Fruit fly (Drosophila melanogaster) whole organism, embryonic: ENCODE measurements around the gene CG7512.
A peak's percentile ranks its signal among the peaks of the same experiment; 100 is the strongest.

Experiments
- Atf3 ChIP-seq: fragments of 200-800 bp; sonication (Bioruptor generic); optimal IDR thresholded peaks from 3 replicates; lab custom pipeline; 2016; ENCODE audit warnings: missing biosample characterization, missing genetic modification characterization
- Atf6 ChIP-seq: fragments of 200-800 bp; sonication (Bioruptor generic); IDR thresholded peaks from 2 replicates; pipeline ENCODE4 v1.3.6; 2022; ENCODE audit warnings: missing biosample characterization, missing genetic modification characterization
- CG10209 ChIP-seq: fragments of 200-800 bp; sonication (Bioruptor generic); optimal IDR thresholded peaks from 3 replicates; lab custom pipeline; 2017; ENCODE audit warnings: missing biosample characterization, mild to moderate bottlenecking, missing genetic modification characterization, missing genetic modification reagents
- CG12155 ChIP-seq: fragments of 200-800 bp; sonication (Bioruptor generic); optimal IDR thresholded peaks from 3 replicates; lab custom pipeline; 2016; ENCODE audit warnings: missing biosample characterization, missing genetic modification characterization
- CG13287 ChIP-seq: fragments of 200-800 bp; sonication (Bioruptor generic); IDR thresholded peaks from 2 replicates; pipeline ENCODE4 v1.3.6; 2022; ENCODE audit warnings: missing biosample characterization, missing genetic modification characterization; ENCODE audit not compliant: partially characterized antibody
- CG14050 ChIP-seq: fragments of 200-800 bp; sonication (Bioruptor generic); IDR thresholded peaks from 3 replicates; pipeline ENCODE4 v1.3.6; 2022; ENCODE audit warnings: missing biosample characterization, missing genetic modification characterization
- CG14667 ChIP-seq: fragments of 200-800 bp; sonication (Bioruptor generic); IDR thresholded peaks from 2 replicates; pipeline ENCODE4 v1.3.6; 2022; ENCODE audit warnings: missing biosample characterization, missing genetic modification characterization
- CG15011 ChIP-seq: fragments of 200-800 bp; sonication (Bioruptor generic); optimal IDR thresholded peaks from 3 replicates; lab custom pipeline; 2018; ENCODE audit warnings: missing biosample characterization, mild to moderate bottlenecking, missing genetic modification characterization
- CG15514 ChIP-seq: fragments of 200-800 bp; sonication (Bioruptor generic); optimal IDR thresholded peaks from 3 replicates; lab custom pipeline; 2017; ENCODE audit warnings: missing biosample characterization, missing genetic modification characterization, mild to moderate bottlenecking, moderate library complexity, missing genetic modification reagents
- CG15601 ChIP-seq: fragments of 200-800 bp; sonication (Bioruptor generic); optimal IDR thresholded peaks from 3 replicates; lab custom pipeline; 2019; ENCODE audit warnings: missing biosample characterization, mild to moderate bottlenecking, missing genetic modification characterization, moderate library complexity
- CG16779 ChIP-seq: fragments of 200-800 bp; sonication (Bioruptor generic); IDR thresholded peaks from 2 replicates; pipeline ENCODE4 v1.3.6; 2022; ENCODE audit warnings: missing biosample characterization, missing genetic modification characterization
- CG16813 ChIP-seq: fragments of 200-800 bp; sonication (Bioruptor generic); IDR thresholded peaks from 3 replicates; pipeline ENCODE4 v1.3.6; 2022; ENCODE audit warnings: missing biosample characterization, missing genetic modification characterization; ENCODE audit not compliant: partially characterized antibody
- CG18011 ChIP-seq: fragments of 200-800 bp; sonication (Bioruptor generic); optimal IDR thresholded peaks from 2 replicates; lab custom pipeline; 2017; ENCODE audit warnings: missing biosample characterization, missing genetic modification characterization, mild to moderate bottlenecking, moderate library complexity, missing genotype
- CG2116 ChIP-seq: fragments of 200-800 bp; sonication (Bioruptor generic); optimal IDR thresholded peaks from 3 replicates; lab custom pipeline; 2018; ENCODE audit warnings: missing biosample characterization, mild to moderate bottlenecking, missing genetic modification characterization
- CG30020 ChIP-seq: fragments of 200-800 bp; optimal IDR thresholded peaks from 2 replicates; lab custom pipeline; 2019; ENCODE audit warnings: missing biosample characterization, mild to moderate bottlenecking, missing genetic modification characterization, moderate library complexity
- CG3407 ChIP-seq: fragments of 200-800 bp; sonication (Bioruptor generic); optimal IDR thresholded peaks from 2 replicates; lab custom pipeline; 2018; ENCODE audit warnings: missing biosample characterization, mild to moderate bottlenecking, missing genetic modification characterization
- CG42726 ChIP-seq: fragments of 200-800 bp; sonication (Bioruptor generic); IDR thresholded peaks from 2 replicates; pipeline ENCODE4 v1.3.6; 2022; ENCODE audit warnings: missing biosample characterization, missing genetic modification characterization; ENCODE audit not compliant: partially characterized antibody
- CG4707 ChIP-seq: fragments of 200-800 bp; sonication (Bioruptor generic); optimal IDR thresholded peaks from 2 replicates; lab custom pipeline; 2018; ENCODE audit warnings: missing biosample characterization, mild to moderate bottlenecking, missing genetic modification characterization, moderate library complexity
- CG6272 ChIP-seq: fragments of 200-800 bp; sonication (Bioruptor generic); IDR thresholded peaks from 2 replicates; pipeline ENCODE4 v1.3.6; 2022; ENCODE audit warnings: missing biosample characterization, missing genetic modification characterization
- CG8388 ChIP-seq: fragments of 200-800 bp; sonication (Bioruptor generic); optimal IDR thresholded peaks from 2 replicates; lab custom pipeline; 2019; ENCODE audit warnings: missing biosample characterization, mild to moderate bottlenecking, missing genetic modification characterization, moderate library complexity
- CG9876 ChIP-seq: fragments of 200-800 bp; sonication (Bioruptor generic); optimal IDR thresholded peaks from 2 replicates; lab custom pipeline; 2016; ENCODE audit warnings: missing biosample characterization, missing genetic modification characterization
- CrebB ChIP-seq: fragments of 200-800 bp; sonication (Bioruptor generic); optimal IDR thresholded peaks from 3 replicates; lab custom pipeline; 2018; ENCODE audit warnings: missing biosample characterization, mild to moderate bottlenecking, missing genetic modification characterization
- Dbx ChIP-seq: fragments of 200-800 bp; sonication (Bioruptor generic); IDR thresholded peaks from 3 replicates; pipeline ENCODE4 v1.3.6; 2022; ENCODE audit warnings: missing biosample characterization, missing genetic modification characterization
- Doc2 ChIP-seq: fragments of 200-800 bp; sonication (Bioruptor generic); IDR thresholded peaks from 2 replicates; pipeline ENCODE4 v1.3.6; 2022; ENCODE audit warnings: missing biosample characterization, missing genetic modification characterization
- Ets65A ChIP-seq: fragments of 200-800 bp; sonication (Bioruptor generic); peaks from one replicate; lab custom pipeline; 2016; ENCODE audit warnings: missing biosample characterization, missing genetic modification characterization
- HLH3B ChIP-seq: fragments of 200-800 bp; sonication (Bioruptor generic); IDR thresholded peaks from 2 replicates; pipeline ENCODE4 v1.3.6; 2022; ENCODE audit warnings: missing biosample characterization, missing genetic modification characterization
- NC2β ChIP-seq: fragments of 200-800 bp; sonication (Bioruptor generic); optimal IDR thresholded peaks from 2 replicates; lab custom pipeline; 2016; ENCODE audit warnings: missing biosample characterization, missing genetic modification characterization
- Ptx1 ChIP-seq: fragments of 200-800 bp; sonication (Bioruptor generic); IDR thresholded peaks from 2 replicates; pipeline ENCODE4 v1.3.6; 2022; ENCODE audit warnings: missing biosample characterization, missing genetic modification characterization
- ab ChIP-seq: fragments of 200-800 bp; sonication (Bioruptor generic); optimal IDR thresholded peaks from 2 replicates; lab custom pipeline; 2016; ENCODE audit warnings: missing biosample characterization, missing genetic modification characterization
- br ChIP-seq: fragments of >200 bp; optimal IDR thresholded peaks from 2 replicates; lab custom pipeline; 2017
- corto ChIP-seq: fragments of 200-800 bp; sonication (Bioruptor generic); optimal IDR thresholded peaks from 2 replicates; lab custom pipeline; 2016; ENCODE audit warnings: missing biosample characterization, mild to moderate bottlenecking, missing genetic modification characterization, moderate library complexity
- crp ChIP-seq, 2 experiments: fragments of 200-800 bp; sonication (Bioruptor generic); optimal IDR thresholded peaks; 2 replicates in 1 of 2; 3 replicates in 1 of 2; lab custom pipeline; 2017; ENCODE audit warnings: missing biosample characterization in 2 of 2, missing genetic modification characterization in 2 of 2, mild to moderate bottlenecking in 1 of 2, moderate library complexity in 1 of 2
- danr ChIP-seq: fragments of 200-800 bp; sonication (Bioruptor generic); IDR thresholded peaks from 2 replicates; pipeline ENCODE4 v1.3.6; 2022; ENCODE audit warnings: missing biosample characterization, missing genetic modification characterization
- her ChIP-seq: fragments of 200-800 bp; sonication (Bioruptor generic); optimal IDR thresholded peaks from 2 replicates; lab custom pipeline; 2016; ENCODE audit warnings: missing biosample characterization, missing genetic modification characterization
- lbe ChIP-seq: fragments of 200-800 bp; sonication (Bioruptor generic); optimal IDR thresholded peaks from 2 replicates; lab custom pipeline; 2016; ENCODE audit warnings: missing biosample characterization, mild to moderate bottlenecking, missing genetic modification characterization
- maf-S ChIP-seq: fragments of 200-800 bp; sonication (Bioruptor generic); optimal IDR thresholded peaks from 2 replicates; lab custom pipeline; 2016; ENCODE audit warnings: missing biosample characterization, missing genetic modification characterization
- nerfin-1 ChIP-seq: fragments of 200-800 bp; sonication (Bioruptor generic); optimal IDR thresholded peaks from 3 replicates; lab custom pipeline; 2019; ENCODE audit warnings: missing biosample characterization, mild to moderate bottlenecking, missing genetic modification characterization, moderate library complexity
- nerfin-2 ChIP-seq: fragments of 200-800 bp; sonication (Bioruptor generic); IDR thresholded peaks from 2 replicates; pipeline ENCODE4 v1.3.6; 2022; ENCODE audit warnings: missing biosample characterization, missing genetic modification characterization; ENCODE audit not compliant: partially characterized antibody
- pho ChIP-seq: fragments of 200-800 bp; sonication (Bioruptor generic); optimal IDR thresholded peaks from 2 replicates; lab custom pipeline; 2016; ENCODE audit warnings: missing biosample characterization, missing genetic modification characterization
- pnt ChIP-seq: fragments of 200-800 bp; sonication (Bioruptor generic); optimal IDR thresholded peaks from 3 replicates; lab custom pipeline; 2016; ENCODE audit warnings: missing biosample characterization, missing genetic modification characterization
- pzg ChIP-seq: fragments of 200-800 bp; sonication (Bioruptor generic); optimal IDR thresholded peaks from 3 replicates; lab custom pipeline; 2018; ENCODE audit warnings: missing biosample characterization, mild to moderate bottlenecking, missing genetic modification characterization, moderate library complexity
- ro ChIP-seq: fragments of 200-800 bp; sonication (Bioruptor generic); IDR thresholded peaks from 2 replicates; pipeline ENCODE4 v1.3.6; 2022; ENCODE audit warnings: missing biosample characterization, missing genetic modification characterization
- slbo ChIP-seq: fragments of 200-800 bp; sonication (Bioruptor generic); IDR thresholded peaks from 2 replicates; pipeline ENCODE4 v1.3.6; 2022; ENCODE audit warnings: missing biosample characterization, missing genetic modification characterization
- sqz ChIP-seq: fragments of 200-800 bp; sonication (Bioruptor generic); optimal IDR thresholded peaks from 3 replicates; lab custom pipeline; 2018; ENCODE audit warnings: missing biosample characterization, mild to moderate bottlenecking, missing genetic modification characterization
- sr ChIP-seq: fragments of 200-800 bp; sonication (Bioruptor generic); IDR thresholded peaks from 3 replicates; pipeline ENCODE4 v1.3.6; 2022; ENCODE audit warnings: missing biosample characterization, missing genetic modification characterization
- tgo ChIP-seq: fragments of 200-800 bp; sonication (Bioruptor generic); IDR thresholded peaks from 3 replicates; pipeline ENCODE4 v1.3.6; 2022; ENCODE audit warnings: missing biosample characterization, missing genetic modification characterization
- tll ChIP-seq, 2 experiments: fragments of 200-800 bp in 1 of 2; fragments of >200 bp in 1 of 2; sonication (Bioruptor generic) in 1 of 2; optimal IDR thresholded peaks; 2 replicates each; lab custom pipeline; 2017 to 2019; ENCODE audit warnings: missing biosample characterization in 2 of 2, missing genetic modification characterization in 2 of 2, mild to moderate bottlenecking in 1 of 2, moderate library complexity in 1 of 2
- trh ChIP-seq: fragments of 200-800 bp; sonication (Bioruptor generic); optimal IDR thresholded peaks from 2 replicates; lab custom pipeline; 2016; ENCODE audit warnings: missing biosample characterization, missing genetic modification characterization
- usp ChIP-seq: fragments of >200 bp; optimal IDR thresholded peaks from 2 replicates; lab custom pipeline; 2017; ENCODE audit warnings: missing biosample characterization, missing genetic modification characterization

The CG7512 gene

DNA sequence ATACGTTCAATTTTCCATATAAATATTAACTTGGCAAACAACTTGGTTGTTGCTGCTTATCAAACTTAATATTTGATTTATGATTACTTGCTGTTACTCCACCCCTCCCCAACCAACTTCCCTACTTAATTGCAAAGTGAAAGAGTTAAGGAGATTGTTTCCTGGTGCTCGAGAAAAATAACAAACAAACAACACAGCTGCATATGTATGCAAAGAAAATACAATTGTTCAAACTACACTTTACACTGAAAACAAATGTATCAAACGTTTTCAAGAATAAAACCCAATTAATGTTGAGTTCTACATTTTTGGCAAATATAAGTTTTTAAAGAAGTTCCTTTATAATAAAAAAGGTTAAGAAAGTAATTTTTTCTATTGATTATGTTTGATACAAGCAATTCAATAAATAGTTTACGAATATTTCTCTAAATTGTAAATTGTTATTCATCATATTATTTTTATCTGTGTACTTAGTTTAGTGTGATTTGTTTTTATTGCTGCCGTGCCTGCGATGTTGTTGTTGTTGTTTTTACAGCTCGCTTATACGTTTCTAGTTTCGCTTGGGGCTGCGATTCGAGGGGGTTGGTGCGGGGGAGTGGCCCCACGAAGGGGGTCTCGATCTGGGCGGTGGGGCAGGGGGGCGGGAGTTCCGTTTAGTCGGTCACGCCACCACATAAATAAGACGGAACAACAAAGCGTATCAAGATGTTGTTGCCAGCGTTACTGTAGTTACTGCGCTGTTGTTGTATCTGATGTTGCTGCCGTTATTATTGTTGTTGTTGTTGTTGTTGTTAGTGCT, 42.4 kb downstream of the CG7512 start (continued):
- no peak for TF ChIP-seq nerfin-2
- TF ChIP-seq CG14050 (GFP tag; lab: Robert Waterston, UW) = 0 out of 3 replicates have a peak, but pooled peaks have one; percentile 29
- no peak for TF ChIP-seq CG16779
- TF ChIP-seq Doc2 (GFP tag; lab: Robert Waterston, UW) = no peak
- TF ChIP-seq slbo (GFP tag; lab: Robert Waterston, UW) = peak; percentile 72
- TF ChIP-seq ab = no peak
- TF ChIP-seq CG13287 (GFP tag; lab: Robert Waterston, UW) = peak; percentile 26; the same call in 1 of the 2 replicates
- no peak for TF ChIP-seq Ets65A (GFP tag; lab: Kevin White, UChicago)
- no peak for TF ChIP-seq sr
- peak; percentile 55 for TF ChIP-seq pho (GFP tag; lab: Kevin White, UChicago)
- no peak for TF ChIP-seq tll (GFP tag; optimal IDR thresholded peaks at IDR 0.05; lab: Kevin White, UChicago)
- TF ChIP-seq CG16813 (GFP tag; lab: Robert Waterston, UW) = no peak
- peak; percentile 53; the same call in 2 of the 3 replicates for TF ChIP-seq tgo (GFP tag; lab: Robert Waterston, UW)
- peak in 1 of 2 experiments; percentile 0 for TF ChIP-seq crp (GFP tag; optimal IDR thresholded peaks at IDR 0.05; lab: Kevin White, UChicago)
- TF ChIP-seq CrebB (tag; lab: Kevin White, UChicago) = peak; percentile 31
- peak; percentile 53 for TF ChIP-seq CG12155 (GFP tag; lab: Kevin White, UChicago)
- peak; percentile 79 for TF ChIP-seq CG10209
- peak; percentile 50 for TF ChIP-seq CG15011
- TF ChIP-seq Atf3 (GFP tag; lab: Kevin White, UChicago) = peak; percentile 49
- TF ChIP-seq CG15601 (tag; lab: Kevin White, UChicago) = peak; percentile 84
- TF ChIP-seq CG3407 (GFP tag; lab: Kevin White, UChicago) = peak; percentile 63
- peak; percentile 35 for TF ChIP-seq CG30020 (tag; lab: Kevin White, UChicago)
- peak; percentile 67 for TF ChIP-seq Dbx (GFP tag; lab: Robert Waterston, UW)
- TF ChIP-seq nerfin-1 (tag; lab: Kevin White, UChicago) = peak; percentile 77
- TF ChIP-seq danr (GFP tag; lab: Robert Waterston, UW) = no peak
- TF ChIP-seq CG9876 = no peak
- TF ChIP-seq maf-S (GFP tag; lab: Kevin White, UChicago) = peak; percentile 39
- no peak for TF ChIP-seq CG42726 (GFP tag; lab: Robert Waterston, UW)
- peak; percentile 46 for TF ChIP-seq trh (GFP tag; lab: Kevin White, UChicago)
- TF ChIP-seq CG6272 = no peak
- peak; percentile 9 for TF ChIP-seq CG15514 (GFP tag; lab: Kevin White, UChicago)
- TF ChIP-seq Atf6 (GFP tag; lab: Robert Waterston, UW) = peak; percentile 65
- peak; percentile 27 for TF ChIP-seq NC2β
- TF ChIP-seq Ptx1 (GFP tag; lab: Robert Waterston, UW) = peak; percentile 83
- TF ChIP-seq CG8388 (GFP tag; lab: Kevin White, UChicago) = peak; percentile 76
- no peak for TF ChIP-seq lbe (GFP tag; lab: Kevin White, UChicago)
- peak; percentile 31; the same call in 1 of the 2 replicates for TF ChIP-seq ro (GFP tag; lab: Robert Waterston, UW)
- TF ChIP-seq CG2116 = peak; percentile 35
- TF ChIP-seq CG14667 (GFP tag; lab: Robert Waterston, UW) = peak; percentile 55; the same call in 1 of the 2 replicates
- no peak for TF ChIP-seq pzg (GFP tag; lab: Kevin White, UChicago)
- TF ChIP-seq CG18011 = no peak
- TF ChIP-seq pnt (GFP tag; lab: Kevin White, UChicago) = peak; percentile 38
- TF ChIP-seq corto (GFP tag; lab: Kevin White, UChicago) = no peak
- peak; percentile 9 for TF ChIP-seq sqz
- TF ChIP-seq usp (GFP tag; lab: Kevin White, UChicago) = no peak
- TF ChIP-seq her = no peak
- no peak for TF ChIP-seq br (lab: Kevin White, UChicago)
- TF ChIP-seq CG4707 (GFP tag; lab: Kevin White, UChicago) = peak; percentile 30
- peak; percentile 38; the same call in 1 of the 2 replicates for TF ChIP-seq HLH3B (GFP tag; lab: Robert Waterston, UW)
